Fruit fly (Drosophila melanogaster) whole organism, prepupa: ENCODE measurements around the gene CG10466.

Experiments used
- CG32006 ChIP-seq: fragments of 200-800 bp; sonication (Bioruptor generic); optimal IDR thresholded peaks from 3 replicates; lab custom pipeline; 2017; ENCODE audit warnings: missing biosample characterization, mild to moderate bottlenecking, missing genetic modification characterization
- CG6854 ChIP-seq: fragments of 200-800 bp; sonication (Bioruptor generic); optimal IDR thresholded peaks from 2 replicates; lab custom pipeline; 2017; ENCODE audit warnings: missing biosample characterization, mild to moderate bottlenecking, missing genetic modification characterization
- CG8119 ChIP-seq: fragments of 200-800 bp; sonication (Bioruptor generic); IDR thresholded peaks from 3 replicates; pipeline ENCODE4 v1.3.6; 2022; ENCODE audit warnings: missing biosample characterization, missing genetic modification characterization
- Eip75B ChIP-seq: fragments of 200-800 bp; sonication (Bioruptor generic); optimal IDR thresholded peaks from 3 replicates; lab custom pipeline; 2016; ENCODE audit warnings: missing biosample characterization, missing genetic modification characterization
- Sox102F ChIP-seq: fragments of 200-800 bp; sonication (Bioruptor generic); optimal IDR thresholded peaks from 2 replicates; lab custom pipeline; 2016; ENCODE audit warnings: missing biosample characterization, mild to moderate bottlenecking, missing genetic modification characterization
- Sox14 ChIP-seq: fragments of 200-800 bp; sonication (Bioruptor generic); optimal IDR thresholded peaks from 3 replicates; lab custom pipeline; 2016; ENCODE audit warnings: missing biosample characterization, missing genetic modification characterization
- pdm3 ChIP-seq: fragments of 200-800 bp; sonication (Bioruptor generic); optimal IDR thresholded peaks from 3 replicates; lab custom pipeline; 2016; ENCODE audit warnings: missing biosample characterization, missing genetic modification characterization
- vri ChIP-seq: fragments of 200-800 bp; sonication (Bioruptor generic); optimal IDR thresholded peaks from 3 replicates; lab custom pipeline; 2016; ENCODE audit warnings: missing biosample characterization, mild to moderate bottlenecking, missing genetic modification characterization

CG10466 gene

dm6 chr2L:19836226-19836625 is 44.3 kb downstream of the CG10466 start:
- TF ChIP-seq CG6854 (no peak), Sox102F (GFP tag; lab: Kevin White, UChicago) (no peak), Sox14 (GFP tag; lab: Kevin White, UChicago) (no peak), CG32006 (GFP tag; lab: Kevin White, UChicago) (no peak), Eip75B (GFP tag; lab: Kevin White, UChicago) (no peak), CG8119 (GFP tag; lab: Robert Waterston, UW) (no peak), pdm3 (GFP tag; lab: Kevin White, UChicago) (no peak), vri (no peak)
